Worm (Caenorhabditis elegans): ENCODE results near the gene cdc-25.3.

- TF ChIP-seq lin-15B (tag; optimal IDR thresholded peaks at IDR 0.05) (no peak), skn-1 (tag; optimal IDR thresholded peaks at IDR 0.05) (no peak)
Measured at ce11 chrIII:8894782-8895181, 22.9 kb downstream of the cdc-25.3 start, which contains the start of gene asna-1.

Data from whole organism, L3 larva.